Fruit fly (Drosophila melanogaster): ENCODE results near the gene bowl.
A peak's percentile ranks its signal among the peaks of the same experiment; 100 is the strongest.

bowl gene

DNA sequence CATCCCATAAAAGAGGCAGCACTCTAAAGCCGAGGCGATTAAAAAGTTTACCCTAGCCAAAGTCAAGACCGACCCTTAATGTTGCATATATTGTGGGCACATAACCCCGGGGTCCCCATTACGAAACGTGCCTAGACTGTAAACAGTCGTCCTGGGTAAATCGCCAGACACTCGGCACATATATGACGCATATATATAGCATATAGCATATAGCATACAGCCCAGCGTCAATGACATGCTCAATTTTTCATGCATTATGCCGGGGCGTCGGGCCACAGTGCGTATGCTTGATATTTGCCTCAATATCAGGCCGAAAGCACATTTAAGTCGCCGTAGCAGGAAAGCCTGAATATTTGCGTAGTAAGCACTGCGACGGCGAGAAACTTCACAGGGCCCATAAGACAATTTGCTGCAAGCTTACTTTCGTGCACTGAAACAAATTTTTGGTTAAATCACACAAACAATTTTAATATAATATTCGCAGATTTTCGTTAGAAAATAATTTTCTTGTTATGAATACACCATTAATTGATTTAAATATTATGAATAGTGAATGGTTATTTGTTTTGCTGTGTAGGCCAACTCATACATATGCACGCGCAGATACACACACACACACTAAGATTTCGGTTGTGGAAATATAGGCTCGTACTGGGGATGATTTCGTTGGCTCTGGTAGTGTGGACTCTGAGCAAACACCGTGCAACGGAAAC, 16.5 kb upstream of the bowl start (continued):
- no peak for TF ChIP-seq stwl (tag; optimal IDR thresholded peaks at IDR 0.05)
- no peak for TF ChIP-seq otp (GFP tag; IDR thresholded peaks at IDR 0.05)
- no peak for TF ChIP-seq Ssrp (tag; optimal IDR thresholded peaks at IDR 0.05)
- no peak for TF ChIP-seq MTF-1 (GFP tag; optimal IDR thresholded peaks at IDR 0.05; ENCODE audit: borderline replicate concordance)
- peak; percentile 61 for TF ChIP-seq Ets65A (GFP tag)
- peak; percentile 24 for TF ChIP-seq CG13296 (GFP tag; optimal IDR thresholded peaks at IDR 0.05)
- no peak for TF ChIP-seq CG12071 (GFP tag; optimal IDR thresholded peaks at IDR 0.05)
- no peak for TF ChIP-seq cato (GFP tag; optimal IDR thresholded peaks at IDR 0.05; ENCODE audit: borderline replicate concordance)
- TF ChIP-seq corto (GFP tag; optimal IDR thresholded peaks at IDR 0.05), result no peak
- no peak for TF ChIP-seq Blimp-1 (GFP tag; optimal IDR thresholded peaks at IDR 0.05)
- TF ChIP-seq Myb (GFP tag; optimal IDR thresholded peaks at IDR 0.05), result no peak
- TF ChIP-seq CkIIα-i1 (GFP tag; IDR thresholded peaks at IDR 0.05), result no peak
- no peak for TF ChIP-seq unc-4 (GFP tag; IDR thresholded peaks at IDR 0.05; ENCODE audit: partially characterized antibody)
- no peak for TF ChIP-seq jigr1 (GFP tag; IDR thresholded peaks at IDR 0.05)
- TF ChIP-seq Sox102F (GFP tag; optimal IDR thresholded peaks at IDR 0.05), result peak; percentile 37
- TF ChIP-seq tll (GFP tag; optimal IDR thresholded peaks at IDR 0.05), result no peak
- TF ChIP-seq nau (GFP tag; optimal IDR thresholded peaks at IDR 0.05), result no peak
- TF ChIP-seq klu (GFP tag; IDR thresholded peaks at IDR 0.05), result no peak
- no peak for TF ChIP-seq CG15073 (GFP tag; optimal IDR thresholded peaks at IDR 0.05)
- TF ChIP-seq ab (GFP tag; optimal IDR thresholded peaks at IDR 0.05), result no peak
- TF ChIP-seq CG12299 (tag; optimal IDR thresholded peaks at IDR 0.05), result no peak
- TF ChIP-seq CG15601 (tag; optimal IDR thresholded peaks at IDR 0.05), result no peak
- TF ChIP-seq CG17385 (GFP tag; optimal IDR thresholded peaks at IDR 0.05), result peak; percentile 37
- no peak for TF ChIP-seq Jarid2 (GFP tag; optimal IDR thresholded peaks at IDR 0.05)
- TF ChIP-seq CG18599 (GFP tag; optimal IDR thresholded peaks at IDR 0.05), result peak; percentile 81
- TF ChIP-seq repo (GFP tag; optimal IDR thresholded peaks at IDR 0.05), result no peak
- no peak for TF ChIP-seq gem (tag; optimal IDR thresholded peaks at IDR 0.05)
- TF ChIP-seq Dll (GFP tag; IDR thresholded peaks at IDR 0.05; ENCODE audit: partially characterized antibody), result no peak
- TF ChIP-seq trem (tag; optimal IDR thresholded peaks at IDR 0.05), result no peak
- no peak for TF ChIP-seq CG3726 (GFP tag; IDR thresholded peaks at IDR 0.05)
- TF ChIP-seq odd (GFP tag; optimal IDR thresholded peaks at IDR 0.05), result no peak
- TF ChIP-seq Spps (tag; optimal IDR thresholded peaks at IDR 0.05), result no peak
- no peak for TF ChIP-seq nerfin-1 (tag; optimal IDR thresholded peaks at IDR 0.05)
- TF ChIP-seq CG7963 (GFP tag; IDR thresholded peaks at IDR 0.05; ENCODE audit: partially characterized antibody), result no peak
- TF ChIP-seq E2f2 (GFP tag; IDR thresholded peaks at IDR 0.05), result peak; percentile 25; the same call in 1 of the 2 replicates
- no peak for TF ChIP-seq H15 (GFP tag; IDR thresholded peaks at IDR 0.05)
- TF ChIP-seq slou (GFP tag; optimal IDR thresholded peaks at IDR 0.05), result no peak
- no peak for TF ChIP-seq crol (GFP tag; IDR thresholded peaks at IDR 0.05)
- no peak for TF ChIP-seq YL-1 (GFP tag; optimal IDR thresholded peaks at IDR 0.05)
- TF ChIP-seq sens (GFP tag), result peak; percentile 32
- TF ChIP-seq CG7357 (GFP tag; IDR thresholded peaks at IDR 0.05), result no peak
- peak; percentile 45 for TF ChIP-seq CG15514 (GFP tag; optimal IDR thresholded peaks at IDR 0.05)
- no peak for TF ChIP-seq CG2199 (GFP tag; IDR thresholded peaks at IDR 0.05)
- TF ChIP-seq vfl (GFP tag; optimal IDR thresholded peaks at IDR 0.05), result no peak
- TF ChIP-seq cas (GFP tag; IDR thresholded peaks at IDR 0.05), result 0 out of 2 replicates have a peak, but pooled peaks have one; percentile 8
- TF ChIP-seq pfk (GFP tag; optimal IDR thresholded peaks at IDR 0.05), result no peak
- TF ChIP-seq CTCF (GFP tag; optimal IDR thresholded peaks at IDR 0.05), result no peak
- TF ChIP-seq fru (optimal IDR thresholded peaks at IDR 0.05), result no peak
- no peak for TF ChIP-seq fd96Cb (tag; optimal IDR thresholded peaks at IDR 0.05)
- TF ChIP-seq gcm (GFP tag; optimal IDR thresholded peaks at IDR 0.05), result no peak

All from whole organism, embryonic.